Fruit fly (Drosophila melanogaster): ENCODE data around the gene RpS12.

Gene RpS12

DNA sequence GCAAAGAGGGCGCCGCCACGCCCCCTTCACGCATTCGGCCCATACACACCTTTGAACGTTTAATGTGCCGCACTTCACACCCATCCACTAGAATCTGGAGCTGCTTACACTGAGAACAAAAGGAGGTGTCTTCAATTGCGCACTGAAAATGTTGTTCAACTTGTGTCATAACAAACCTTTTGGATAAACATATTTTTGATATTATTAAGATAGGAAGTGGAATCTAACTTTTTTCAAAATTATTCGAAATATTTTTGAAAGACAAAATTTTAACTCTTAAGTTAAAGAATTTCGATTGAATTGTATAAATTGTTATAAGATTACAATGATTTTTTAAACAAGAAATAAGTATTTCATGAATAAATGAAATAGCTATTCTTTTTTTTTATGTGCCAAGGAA lies 45.1 kb downstream of the RpS12 start (continued):
- TF ChIP-seq salr (GFP tag; optimal IDR thresholded peaks at IDR 0.05) (peak in 1 of 2 experiments; percentile 22), CG1621 (tag; optimal IDR thresholded peaks at IDR 0.05) (no peak), lz (GFP tag; optimal IDR thresholded peaks at IDR 0.05) (no peak)

DNA sequence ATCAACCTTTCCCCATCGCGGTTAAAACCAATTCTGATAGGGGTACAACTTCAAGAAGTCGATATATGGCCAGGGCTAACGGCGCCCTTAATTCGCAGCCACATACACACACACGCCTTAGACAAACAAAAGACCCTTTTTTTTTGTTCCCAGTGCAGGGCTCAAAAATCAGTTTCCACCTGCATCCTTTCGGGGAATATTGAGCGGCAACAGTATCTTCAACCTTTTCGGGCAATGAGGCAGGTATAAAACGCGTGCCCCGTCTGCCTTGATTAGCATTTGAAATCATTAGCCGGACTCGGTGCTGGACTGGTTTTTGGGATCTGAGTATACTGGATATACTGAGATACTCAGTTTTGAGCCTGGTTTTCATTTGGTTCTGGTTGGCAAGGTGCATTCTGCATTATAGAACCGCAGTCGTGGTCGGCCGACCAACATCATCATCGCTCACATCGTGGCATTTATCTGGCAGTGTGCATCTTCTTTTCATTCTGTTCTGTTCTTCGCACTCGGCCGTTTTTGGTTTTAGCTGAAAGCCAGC lies 51.0 kb downstream of the RpS12 start:
- TF ChIP-seq dac (GFP tag; optimal IDR thresholded peaks at IDR 0.05) (no peak), CG9139 (GFP tag; optimal IDR thresholded peaks at IDR 0.05) (no peak), Hr38 (GFP tag; optimal IDR thresholded peaks at IDR 0.05) (no peak), spab (GFP tag; optimal IDR thresholded peaks at IDR 0.05) (no peak), eg (GFP tag; IDR thresholded peaks at IDR 0.05) (no peak), CG8319 (GFP tag; optimal IDR thresholded peaks at IDR 0.05) (no peak), CG6854 (GFP tag; optimal IDR thresholded peaks at IDR 0.05) (no peak), CG16779 (tag; optimal IDR thresholded peaks at IDR 0.05) (no peak), Sox15 (GFP tag; optimal IDR thresholded peaks at IDR 0.05) (no peak), topi (GFP tag; optimal IDR thresholded peaks at IDR 0.05) (no peak), CG11762 (GFP tag; optimal IDR thresholded peaks at IDR 0.05; ENCODE audit: insufficient read depth) (no peak), CG6808 (GFP tag; optimal IDR thresholded peaks at IDR 0.05) (no peak), lz (GFP tag; optimal IDR thresholded peaks at IDR 0.05) (no peak), fkh (GFP tag; optimal IDR thresholded peaks at IDR 0.05) (no peak), CG4318 (GFP tag; optimal IDR thresholded peaks at IDR 0.05) (no peak), salr (GFP tag; optimal IDR thresholded peaks at IDR 0.05) (no peak), net (GFP tag; optimal IDR thresholded peaks at IDR 0.05) (no peak), Sox102F (GFP tag; optimal IDR thresholded peaks at IDR 0.05) (no peak)

All from whole organism, prepupa.